Fruit fly (Drosophila melanogaster): ENCODE results near the gene CG11370.
"Not testable (repeated sequence)": the region's sequence is repeated elsewhere in the genome, so short reads cannot be mapped to it uniquely, and the experiment has no call there.

CG11370 gene

DNA sequence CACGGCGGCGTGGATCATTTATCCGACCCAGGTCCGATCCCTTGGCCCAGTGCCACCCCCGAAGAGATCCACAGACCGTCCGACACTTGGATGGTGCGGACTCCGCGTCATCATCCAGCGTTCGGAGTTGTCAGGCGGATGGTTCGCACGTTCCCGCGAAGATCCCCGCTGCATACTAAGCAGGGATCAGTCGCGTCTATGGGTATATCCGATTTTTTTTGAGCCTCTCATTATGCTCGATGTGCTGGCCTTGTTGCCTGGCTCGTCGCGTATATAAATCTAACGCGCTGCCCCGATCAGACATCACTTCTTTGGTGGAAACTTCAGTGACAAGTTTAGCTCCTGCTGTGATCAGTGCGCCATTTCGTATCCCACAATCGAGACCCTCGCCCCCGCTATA lies at the start of gene CG11370:
CG11370 (plus strand) TSS at position 301 of the 400 bp plus-strand sequence.
- no peak for TF ChIP-seq CG8478 (optimal IDR thresholded peaks at IDR 0.05)
- no peak for TF ChIP-seq CTCF (optimal IDR thresholded peaks at IDR 0.05)

DNA sequence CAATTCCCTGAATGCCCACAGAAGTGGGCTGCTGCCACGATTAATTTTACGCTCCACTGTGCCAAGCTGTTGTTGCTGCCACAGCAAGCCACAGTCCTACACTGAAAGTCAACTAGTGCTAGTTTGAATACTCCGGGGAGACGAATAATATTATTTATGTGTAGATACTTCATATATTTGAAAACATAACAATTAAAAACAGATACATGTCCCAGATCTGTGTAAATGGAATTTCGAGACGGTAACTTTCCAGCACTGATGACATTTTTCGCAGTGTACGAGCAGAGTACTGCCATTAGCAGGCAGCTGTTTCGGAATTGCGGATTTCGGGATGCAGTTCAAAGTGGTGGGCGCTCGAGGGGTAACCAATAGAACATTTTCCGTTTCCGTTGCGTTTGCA lies 46.8 kb upstream of the CG11370 start:
- no peak for TF ChIP-seq CTCF (optimal IDR thresholded peaks at IDR 0.05)
- TF ChIP-seq CG8478 (optimal IDR thresholded peaks at IDR 0.05) = no peak

DNA sequence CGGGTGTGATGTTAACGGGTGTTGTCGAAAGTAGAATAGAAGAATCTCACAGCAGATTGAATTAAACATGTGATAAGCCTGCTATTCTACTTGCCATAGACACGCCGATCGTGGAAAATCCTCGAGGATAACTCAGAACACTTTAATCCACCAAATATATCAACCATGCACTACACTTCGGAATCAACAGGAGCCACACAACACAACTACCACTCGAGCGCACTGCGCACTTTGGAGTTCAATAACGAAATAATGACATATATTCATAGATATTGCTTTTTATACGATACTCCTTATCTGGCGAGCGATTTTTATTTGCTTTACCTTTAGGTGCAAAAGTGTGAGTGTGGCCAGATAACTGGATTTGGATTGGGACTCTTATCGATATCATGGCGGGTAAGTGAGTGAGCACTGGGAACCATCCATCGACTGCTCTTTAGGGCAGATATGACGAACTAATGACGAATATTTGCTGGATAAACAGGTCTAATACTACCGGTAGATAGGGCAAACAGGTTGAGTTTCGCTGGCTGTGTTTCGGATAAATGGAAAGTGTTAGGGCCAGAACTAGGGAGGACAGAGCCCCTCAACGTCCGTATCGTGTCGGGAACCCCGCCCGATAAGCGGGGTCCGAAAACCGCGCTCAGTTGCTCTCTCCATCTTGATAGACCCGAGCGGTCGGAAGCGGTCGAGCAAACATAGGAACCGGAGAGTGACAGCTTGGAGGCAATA lies 42.5 kb upstream of the CG11370 start, which contains the start of gene Jhbp6:
Jhbp6 (plus strand) TSS at position 682 of the 732 bp plus-strand sequence.
- no peak for TF ChIP-seq CTCF (optimal IDR thresholded peaks at IDR 0.05)
- TF ChIP-seq CG8478 (optimal IDR thresholded peaks at IDR 0.05) = no peak

DNA sequence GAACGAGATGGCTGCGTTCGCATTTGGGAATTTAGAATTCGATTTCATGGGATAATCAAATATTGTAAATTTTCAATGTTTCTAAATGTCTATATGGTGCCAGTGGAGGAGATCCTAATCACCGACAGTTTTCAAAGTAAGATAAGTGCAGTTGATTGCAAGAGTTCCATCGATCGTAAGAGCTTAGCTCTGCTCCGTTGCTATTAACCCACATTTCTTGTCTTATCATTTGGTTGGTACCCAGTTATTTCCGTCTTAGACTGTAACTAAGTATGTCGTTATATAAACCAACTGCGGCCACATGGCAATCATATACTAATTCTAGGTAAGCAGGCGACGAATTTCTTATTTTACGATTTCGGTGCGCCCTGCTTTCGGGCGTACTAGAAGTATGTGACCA lies 41.8 kb upstream of the CG11370 start:
- no peak for TF ChIP-seq CG8478 (optimal IDR thresholded peaks at IDR 0.05)
- TF ChIP-seq CTCF (optimal IDR thresholded peaks at IDR 0.05) = no peak

DNA sequence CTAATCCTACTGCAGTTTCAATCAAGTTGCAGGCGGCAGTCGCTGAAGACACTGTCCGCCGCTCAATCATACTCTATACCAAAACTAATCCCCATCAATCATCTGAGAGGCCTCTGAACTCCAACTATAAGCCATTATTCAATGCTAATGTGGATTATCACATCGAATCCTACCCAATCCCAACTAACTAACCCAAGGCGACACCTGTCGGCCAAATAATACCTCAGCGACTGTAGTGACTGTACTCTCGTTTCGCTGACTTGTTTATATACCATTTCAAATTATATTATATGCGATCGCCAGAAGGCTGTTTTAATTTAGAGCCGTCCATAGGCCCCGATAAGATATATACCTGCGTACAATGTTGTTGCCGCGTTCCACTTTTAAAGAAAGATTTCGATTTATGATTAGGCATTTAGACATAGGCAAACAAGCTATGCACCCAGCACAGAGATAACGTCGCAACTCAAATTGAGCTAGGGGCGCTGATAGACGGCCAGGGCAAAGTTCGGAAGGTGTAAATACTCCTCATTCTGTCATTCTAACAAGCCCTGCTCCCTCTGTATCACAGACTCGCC lies 40.2 kb upstream of the CG11370 start:
- TF ChIP-seq CTCF (optimal IDR thresholded peaks at IDR 0.05) = peak; percentile 72 to 73
- TF ChIP-seq CG8478 (optimal IDR thresholded peaks at IDR 0.05) = no peak

DNA sequence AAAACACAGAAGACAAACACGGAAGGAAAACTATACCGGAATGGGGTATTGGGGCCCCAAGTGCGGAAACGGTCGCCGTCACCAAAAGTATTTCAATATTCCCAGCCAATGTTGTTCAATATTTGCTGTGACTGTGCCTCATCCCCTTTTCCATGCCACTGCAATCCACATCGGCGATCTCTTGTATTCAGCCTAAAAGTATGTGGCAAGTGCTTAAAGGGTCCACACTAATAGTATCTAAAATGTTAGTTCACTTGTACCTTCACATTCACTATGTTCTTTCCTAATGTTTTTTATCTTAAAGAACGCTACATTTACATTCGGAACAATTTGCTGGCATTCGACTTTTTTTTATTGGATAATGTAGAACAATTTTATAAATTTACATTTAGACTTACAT lies 31.0 kb upstream of the CG11370 start:
- TF ChIP-seq CG8478 (optimal IDR thresholded peaks at IDR 0.05) (no peak), CTCF (optimal IDR thresholded peaks at IDR 0.05) (peak in 1 of 2 experiments; percentile 8)

DNA sequence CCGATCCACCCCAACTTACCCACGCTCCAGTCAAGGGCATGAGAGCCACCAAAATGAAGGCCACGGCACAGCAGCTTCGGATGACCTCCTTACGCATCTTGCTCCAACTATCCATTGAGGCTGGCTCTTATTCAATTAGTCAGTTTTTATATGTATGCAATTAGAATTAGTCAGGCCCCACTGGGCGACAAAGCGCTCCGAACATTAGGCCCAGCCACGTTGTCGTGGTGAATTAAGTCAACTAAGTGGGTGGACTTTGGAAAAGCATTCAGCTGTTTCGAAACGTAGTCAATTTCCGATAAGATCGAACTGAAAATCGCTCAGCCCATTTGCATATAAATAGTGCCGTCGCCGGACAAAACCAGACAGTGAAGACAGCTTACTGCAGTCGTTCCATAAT lies 25.0 kb upstream of the CG11370 start, which contains the start of the genes CG14455 and CG14456:
CG14455 (minus strand) TSS at position 101 of the 400 bp plus-strand sequence.
CG14456 (plus strand) TSS at position 236 of the 400 bp plus-strand sequence.
- TF ChIP-seq CG8478 (optimal IDR thresholded peaks at IDR 0.05) (no peak), CTCF (optimal IDR thresholded peaks at IDR 0.05) (no peak)

DNA sequence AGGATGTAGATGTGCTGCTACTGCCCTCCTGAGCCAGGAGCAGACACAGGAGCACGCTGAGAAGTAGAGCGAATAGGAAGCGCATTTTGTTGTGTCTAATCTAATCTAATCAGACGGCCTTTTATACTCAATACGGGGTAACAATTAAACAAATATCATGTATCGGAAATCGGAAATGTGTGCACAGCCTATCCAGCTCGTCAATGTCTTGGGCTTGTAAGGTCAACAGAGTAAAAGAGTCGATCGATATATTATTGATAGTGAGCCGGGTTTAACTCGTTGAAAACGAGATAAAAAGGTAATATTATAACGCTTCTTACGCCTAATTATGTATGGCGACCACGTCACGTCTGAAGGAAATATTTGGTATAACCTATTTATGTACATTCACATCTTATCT lies 19.5 kb upstream of the CG11370 start, which contains the start of gene CG14454:
CG14454 (minus strand) TSS at position 101 of the 400 bp plus-strand sequence.
- not testable (repeated sequence) for TF ChIP-seq CTCF, CG8478 (optimal IDR thresholded peaks at IDR 0.05)

DNA sequence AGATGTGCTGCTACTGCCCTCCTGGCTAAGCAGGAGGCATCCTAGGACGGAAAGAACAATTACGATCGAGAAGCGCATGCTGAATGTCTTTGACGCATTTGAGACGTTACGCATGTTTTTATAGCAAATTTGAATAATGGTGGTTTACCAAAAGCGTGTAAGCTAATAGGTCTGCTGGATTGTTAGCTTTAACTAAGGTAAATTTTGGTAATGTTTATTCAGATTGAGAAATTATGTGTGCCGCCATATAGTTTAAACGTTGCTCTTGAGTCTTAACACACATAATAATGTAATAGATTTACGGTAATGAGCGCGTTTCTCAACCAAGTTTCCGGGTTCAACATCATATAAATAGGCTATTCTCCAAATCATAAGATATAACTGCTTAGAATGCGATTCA lies 18.2 kb upstream of the CG11370 start, which contains the start of the genes CG12546 and CG14453:
CG12546 (minus strand) TSS at position 101 of the 400 bp plus-strand sequence.
CG14453 (plus strand) TSS at position 372 of the 400 bp plus-strand sequence.
- TF ChIP-seq CTCF (optimal IDR thresholded peaks at IDR 0.05) = no peak
- no peak for TF ChIP-seq CG8478 (optimal IDR thresholded peaks at IDR 0.05)

DNA sequence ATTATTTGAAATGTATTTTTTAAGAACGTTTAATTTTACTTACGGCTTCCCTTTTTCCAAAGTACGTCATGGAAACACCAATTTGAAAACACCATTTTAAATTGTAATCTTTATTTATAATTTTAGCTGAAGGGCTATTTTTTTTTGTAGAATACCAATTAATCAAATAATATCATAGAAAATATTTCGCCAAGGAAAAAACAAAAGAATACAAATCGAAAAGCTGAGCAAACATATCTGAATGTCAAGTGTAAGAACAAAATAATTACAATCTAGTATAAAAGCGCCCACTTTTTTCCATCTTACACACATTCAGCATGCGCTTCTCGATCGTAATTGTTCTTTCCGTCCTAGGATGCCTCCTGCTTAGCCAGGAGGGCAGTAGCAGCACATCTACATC lies 16.3 kb upstream of the CG11370 start, which contains the start of gene CG14452:
CG14452 (plus strand) TSS at position 301 of the 400 bp plus-strand sequence.
- TF ChIP-seq CTCF (optimal IDR thresholded peaks at IDR 0.05) (no peak), CG8478 (optimal IDR thresholded peaks at IDR 0.05) (no peak)

DNA sequence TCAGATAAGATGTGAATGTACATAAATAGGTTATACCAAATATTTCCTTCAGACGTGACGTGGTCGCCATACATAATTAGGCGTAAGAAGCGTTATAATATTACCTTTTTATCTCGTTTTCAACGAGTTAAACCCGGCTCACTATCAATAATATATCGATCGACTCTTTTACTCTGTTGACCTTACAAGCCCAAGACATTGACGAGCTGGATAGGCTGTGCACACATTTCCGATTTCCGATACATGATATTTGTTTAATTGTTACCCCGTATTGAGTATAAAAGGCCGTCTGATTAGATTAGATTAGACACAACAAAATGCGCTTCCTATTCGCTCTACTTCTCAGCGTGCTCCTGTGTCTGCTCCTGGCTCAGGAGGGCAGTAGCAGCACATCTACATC lies 15.0 kb upstream of the CG11370 start, which contains the start of gene CG32453:
CG32453 (plus strand) TSS at position 301 of the 400 bp plus-strand sequence.
- not testable (repeated sequence) for TF ChIP-seq CG8478, CTCF (optimal IDR thresholded peaks at IDR 0.05)

DNA sequence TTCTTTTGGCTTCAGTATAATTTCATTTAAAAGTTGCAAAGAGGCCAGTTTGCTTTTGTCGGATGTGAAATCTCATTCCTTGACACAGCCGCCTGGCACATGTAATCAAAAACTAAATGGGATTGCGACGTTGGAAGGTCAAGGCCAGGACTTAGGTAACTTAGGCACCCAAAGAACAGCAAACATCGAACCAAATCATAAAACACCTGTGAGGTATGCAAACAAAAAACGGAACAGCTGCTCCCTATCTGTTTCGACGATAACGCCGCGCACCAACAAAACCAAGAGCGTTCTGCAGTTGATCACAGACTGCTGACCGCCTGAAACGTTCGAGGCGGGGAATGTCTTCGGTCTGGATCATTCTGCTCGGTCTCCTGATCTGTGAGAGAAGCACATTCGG lies 12.8 kb upstream of the CG11370 start, which contains the start of gene CG45116:
CG45116 (plus strand) TSS at position 301 of the 400 bp plus-strand sequence.
- no peak for TF ChIP-seq CG8478 (optimal IDR thresholded peaks at IDR 0.05)
- no peak for TF ChIP-seq CTCF (optimal IDR thresholded peaks at IDR 0.05)

DNA sequence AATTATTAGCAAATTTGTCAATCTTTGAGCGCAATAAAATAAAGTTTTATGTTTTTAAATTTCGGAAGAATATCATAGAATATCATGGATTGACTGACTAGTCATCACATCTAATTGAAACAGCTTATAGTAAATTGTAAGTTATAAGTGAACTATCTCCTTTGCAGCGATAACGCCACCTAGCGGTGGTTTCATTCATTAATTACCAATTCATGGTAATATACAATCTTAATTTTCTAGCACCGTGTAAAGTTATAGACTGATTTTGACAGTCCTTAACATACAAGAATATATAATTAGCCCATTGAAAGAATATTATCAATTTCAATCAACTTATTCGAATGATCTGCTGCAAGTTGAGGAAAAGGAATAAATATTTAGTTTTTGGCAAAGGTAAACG lies 1.6 kb downstream of the CG11370 start:
- TF ChIP-seq CG8478 (optimal IDR thresholded peaks at IDR 0.05) (no peak), CTCF (optimal IDR thresholded peaks at IDR 0.05) (peak; percentile 70 to 82)

DNA sequence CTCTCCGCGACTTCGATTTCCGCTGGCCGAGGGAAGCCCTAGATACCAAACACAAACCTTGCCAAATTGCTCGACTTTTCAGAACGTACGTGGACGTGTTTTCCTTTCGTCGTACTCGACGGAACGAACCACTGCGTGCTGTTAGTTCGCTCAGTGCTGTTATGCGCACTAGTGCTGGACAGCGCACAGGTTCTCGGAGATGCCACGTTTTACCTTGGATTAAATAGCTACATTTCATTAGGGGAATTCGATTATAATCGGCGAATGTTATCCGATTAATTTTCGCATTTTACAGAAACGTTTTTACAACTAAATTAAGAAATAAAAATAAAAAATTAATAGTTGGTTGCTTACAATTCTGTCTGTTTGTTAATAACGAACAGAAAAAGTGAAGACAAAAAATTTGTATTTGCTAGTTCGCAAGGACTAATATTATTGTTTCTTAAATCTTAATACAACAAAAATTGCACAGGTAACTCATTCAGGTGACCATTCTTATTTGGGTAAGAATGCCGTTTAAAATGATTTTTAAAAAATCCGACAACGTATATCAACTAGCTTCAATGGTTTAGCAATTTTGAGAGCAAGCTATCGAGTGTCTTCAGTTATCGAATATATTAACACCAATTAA lies 5.3 kb downstream of the CG11370 start, which contains the start of the genes ArfGAP3 and CG32452:
ArfGAP3 (minus strand) TSS at position 441 of the 631 bp plus-strand sequence.
CG32452 (plus strand) TSS at position 592 of the 631 bp plus-strand sequence.
- TF ChIP-seq CG8478 (optimal IDR thresholded peaks at IDR 0.05) (no peak), CTCF (optimal IDR thresholded peaks at IDR 0.05) (peak; percentile 24 to 48)
